Worm (Caenorhabditis elegans): ENCODE results near the gene hsb-1.

The hsb-1 gene

DNA sequence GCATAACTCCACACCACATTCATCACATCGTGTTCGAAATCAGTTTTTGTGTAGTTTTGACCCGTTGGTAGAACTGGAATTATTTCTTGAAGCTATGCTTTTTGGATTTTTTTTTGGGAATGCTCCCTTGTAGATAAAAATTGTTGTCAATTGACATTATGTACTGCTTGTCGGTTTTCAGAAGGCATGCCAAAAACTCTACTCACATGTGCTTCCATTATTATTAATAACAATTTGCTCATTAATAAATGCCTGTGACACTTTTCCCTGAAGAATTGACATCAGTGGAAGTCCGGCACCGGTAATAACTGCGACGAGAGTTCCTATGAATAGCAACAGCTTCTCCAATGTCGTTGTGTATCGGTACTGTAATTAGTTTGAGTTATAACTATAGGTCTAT lies 29.9 kb upstream of the hsb-1 start:
- TF ChIP-seq lin-15B (tag; optimal IDR thresholded peaks at IDR 0.05) (no peak), unc-62 (GFP tag; optimal IDR thresholded peaks at IDR 0.05) (no peak), elt-1 (tag; optimal IDR thresholded peaks at IDR 0.05) (no peak), elt-2 (tag; optimal IDR thresholded peaks at IDR 0.05) (no peak), nhr-237 (tag; optimal IDR thresholded peaks at IDR 0.05) (no peak), ztf-11 (tag; optimal IDR thresholded peaks at IDR 0.05) (no peak), nhr-43 (tag; optimal IDR thresholded peaks at IDR 0.05; ENCODE audit: poor library complexity, severe bottlenecking) (no peak), lin-39 (tag; optimal IDR thresholded peaks at IDR 0.05) (no peak)

DNA sequence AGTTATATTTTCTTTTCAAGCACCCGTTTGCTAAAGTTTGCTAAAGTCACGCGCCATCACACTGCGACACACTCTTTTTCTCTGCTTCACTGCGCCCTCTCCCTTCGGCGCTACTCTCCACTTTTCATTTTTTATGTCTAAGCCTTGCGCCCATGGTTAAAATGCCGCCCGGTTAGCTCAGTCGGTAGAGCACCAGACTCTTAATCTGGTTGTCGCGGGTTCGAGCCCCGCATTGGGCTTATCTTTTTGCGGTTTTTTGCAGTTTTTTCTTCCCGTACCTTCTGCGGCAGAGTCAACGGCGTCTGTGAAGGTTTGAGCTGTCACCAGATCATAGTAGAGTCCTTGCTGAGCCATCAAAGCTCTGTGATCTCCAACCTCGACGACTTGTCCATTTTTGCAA lies 27.5 kb upstream of the hsb-1 start:
- TF ChIP-seq ama-1 (optimal IDR thresholded peaks at IDR 0.05) (no peak), elt-1 (tag; optimal IDR thresholded peaks at IDR 0.05) (no peak), mdl-1 (tag; optimal IDR thresholded peaks at IDR 0.05) (no peak), nhr-25 (tag; optimal IDR thresholded peaks at IDR 0.05) (peak; percentile 11), eor-1 (tag; optimal IDR thresholded peaks at IDR 0.05) (no peak), jun-1 (tag; optimal IDR thresholded peaks at IDR 0.05) (peak; percentile 40), nhr-23 (tag; optimal IDR thresholded peaks at IDR 0.05) (peak; percentile 19), nfya-1 (tag; optimal IDR thresholded peaks at IDR 0.05; ENCODE audit: insufficient read depth) (peak; percentile 83), nhr-67 (tag; optimal IDR thresholded peaks at IDR 0.05) (no peak), elt-2 (tag; optimal IDR thresholded peaks at IDR 0.05) (peak; percentile 62), hmg-11 (tag; optimal IDR thresholded peaks at IDR 0.05) (peak; percentile 91), R02D3.7 (tag; optimal IDR thresholded peaks at IDR 0.05) (peak; percentile 31), lsy-12 (tag; optimal IDR thresholded peaks at IDR 0.05) (peak; percentile 53), lin-15B (tag; optimal IDR thresholded peaks at IDR 0.05) (peak; percentile 46), egl-27 (tag; optimal IDR thresholded peaks at IDR 0.05) (peak; percentile 6), skn-1 (tag; optimal IDR thresholded peaks at IDR 0.05) (peak; percentile 7), tbx-2 (tag; optimal IDR thresholded peaks at IDR 0.05) (peak; percentile 43), ceh-16 (tag; optimal IDR thresholded peaks at IDR 0.05) (no peak), lin-39 (tag; optimal IDR thresholded peaks at IDR 0.05) (peak; percentile 60), nhr-43 (tag; optimal IDR thresholded peaks at IDR 0.05; ENCODE audit: poor library complexity, severe bottlenecking) (no peak), snpc-4 (tag; optimal IDR thresholded peaks at IDR 0.05) (peak; percentile 52), pha-4 (tag; optimal IDR thresholded peaks at IDR 0.05) (peak; percentile 73), pqm-1 (tag; optimal IDR thresholded peaks at IDR 0.05) (peak; percentile 26)

- TF ChIP-seq nhr-43 (tag; optimal IDR thresholded peaks at IDR 0.05; ENCODE audit: poor library complexity, severe bottlenecking) (no peak), fos-1 (tag; optimal IDR thresholded peaks at IDR 0.05) (no peak), nhr-28 (tag; optimal IDR thresholded peaks at IDR 0.05) (no peak), mdl-1 (tag; optimal IDR thresholded peaks at IDR 0.05) (no peak), egl-27 (tag; optimal IDR thresholded peaks at IDR 0.05) (no peak), elt-3 (tag; optimal IDR thresholded peaks at IDR 0.05) (no peak), pha-4 (tag; optimal IDR thresholded peaks at IDR 0.05) (no peak), nhr-23 (tag; optimal IDR thresholded peaks at IDR 0.05) (no peak), ceh-9 (tag; optimal IDR thresholded peaks at IDR 0.05) (no peak), unc-62 (GFP tag; optimal IDR thresholded peaks at IDR 0.05) (no peak), aly-2 (tag; optimal IDR thresholded peaks at IDR 0.05) (no peak), hmg-11 (tag; optimal IDR thresholded peaks at IDR 0.05) (no peak), unc-39 (tag; optimal IDR thresholded peaks at IDR 0.05) (no peak), lsy-12 (tag; optimal IDR thresholded peaks at IDR 0.05) (no peak), snpc-4 (tag; optimal IDR thresholded peaks at IDR 0.05) (no peak), tbx-2 (tag; optimal IDR thresholded peaks at IDR 0.05) (no peak), elt-1 (tag; optimal IDR thresholded peaks at IDR 0.05) (no peak), ceh-16 (tag; optimal IDR thresholded peaks at IDR 0.05) (no peak), zag-1 (tag; optimal IDR thresholded peaks at IDR 0.05) (no peak)
Observed at ce11 chrIV:12590373-12590772, 23.3 kb upstream of the hsb-1 start, which contains the start of gene cul-6. Gene cul-6 (minus strand): TSS chrIV:12590451.

DNA sequence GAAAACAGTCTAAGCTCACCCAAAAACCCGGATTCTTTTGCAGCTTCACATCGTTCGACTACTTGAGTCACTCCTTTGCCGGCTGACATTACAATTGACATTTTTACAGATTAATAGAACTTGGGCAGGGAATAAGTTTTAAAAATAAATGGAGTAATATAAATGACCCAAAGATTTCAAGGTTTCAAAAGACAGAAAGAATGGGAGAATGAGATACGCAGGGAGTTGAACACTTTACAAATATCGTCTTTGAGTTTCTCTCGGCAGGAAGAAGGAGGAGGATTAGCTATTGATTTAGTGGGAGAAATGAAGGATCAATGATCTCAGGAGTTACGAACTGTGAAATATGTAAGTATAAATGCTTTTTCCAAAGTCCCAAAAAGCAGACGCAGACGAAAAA lies 18.9 kb upstream of the hsb-1 start, which contains the start of gene K08E7.8:
Gene K08E7.8 (minus strand): TSS at position 101 of the 400 bp plus-strand sequence.
- no peak for TF ChIP-seq snpc-4 (tag; optimal IDR thresholded peaks at IDR 0.05)
- TF ChIP-seq nhr-25 (tag; optimal IDR thresholded peaks at IDR 0.05), result no peak
- no peak for TF ChIP-seq nhr-28 (tag; optimal IDR thresholded peaks at IDR 0.05)
- no peak for TF ChIP-seq pqm-1 (tag; optimal IDR thresholded peaks at IDR 0.05)

ce11 chrIV:12584146-12584545 lies 17.1 kb upstream of the hsb-1 start:
- TF ChIP-seq egl-27 (tag; optimal IDR thresholded peaks at IDR 0.05) (no peak), nhr-12 (tag; optimal IDR thresholded peaks at IDR 0.05) (no peak), ama-1 (optimal IDR thresholded peaks at IDR 0.05) (no peak), lin-39 (tag; optimal IDR thresholded peaks at IDR 0.05) (peak; percentile 76), ZK546.5 (tag; optimal IDR thresholded peaks at IDR 0.05) (no peak), pha-4 (tag; optimal IDR thresholded peaks at IDR 0.05) (no peak), ceh-28 (tag; optimal IDR thresholded peaks at IDR 0.05) (no peak), fkh-10 (GFP tag; optimal IDR thresholded peaks at IDR 0.05) (peak; percentile 59), mml-1 (tag; optimal IDR thresholded peaks at IDR 0.05) (no peak), nfya-1 (tag; optimal IDR thresholded peaks at IDR 0.05; ENCODE audit: insufficient read depth) (peak; percentile 32)

All from whole organism, L3 larva.